Worm (Caenorhabditis elegans): Measurements from ENCODE around the gene msp-56.

msp-56 gene

ce11 chrIV:9802711-9803110 is 38.6 kb upstream of the msp-56 start, which contains the start of gene fat-3 (continued):
- TF ChIP-seq nhr-77 (tag; optimal IDR thresholded peaks at IDR 0.05) (no peak), fkh-4 (tag; optimal IDR thresholded peaks at IDR 0.05; ENCODE audit: borderline replicate concordance) (no peak), elt-2 (tag; optimal IDR thresholded peaks at IDR 0.05) (peak; percentile 71), hpl-2 (GFP tag; optimal IDR thresholded peaks at IDR 0.05) (no peak), unc-130 (tag; optimal IDR thresholded peaks at IDR 0.05) (no peak)

- peak; percentile 41 for TF ChIP-seq xbp-1 (tag; optimal IDR thresholded peaks at IDR 0.05)
- TF ChIP-seq elt-2 (tag; optimal IDR thresholded peaks at IDR 0.05), result peak; percentile 64
- TF ChIP-seq pqm-1 (tag; optimal IDR thresholded peaks at IDR 0.05), result no peak
- peak; percentile 32 for TF ChIP-seq swsn-7 (tag; optimal IDR thresholded peaks at IDR 0.05)
- TF ChIP-seq fkh-4 (tag; optimal IDR thresholded peaks at IDR 0.05; ENCODE audit: borderline replicate concordance), result no peak
- no peak for TF ChIP-seq hlh-4 (tag; optimal IDR thresholded peaks at IDR 0.05)
- TF ChIP-seq lin-35 (GFP tag; optimal IDR thresholded peaks at IDR 0.05), result peak in 1 of 2 experiments; percentile 70
- TF ChIP-seq nhr-76 (tag; optimal IDR thresholded peaks at IDR 0.05), result no peak
- TF ChIP-seq lin-39 (tag; optimal IDR thresholded peaks at IDR 0.05), result no peak
- TF ChIP-seq unc-62 (GFP tag; optimal IDR thresholded peaks at IDR 0.05), result no peak
- no peak for TF ChIP-seq nhr-28 (tag; optimal IDR thresholded peaks at IDR 0.05)
- TF ChIP-seq ces-1 (GFP tag; optimal IDR thresholded peaks at IDR 0.05), result no peak
- TF ChIP-seq hlh-17 (GFP tag; optimal IDR thresholded peaks at IDR 0.05; ENCODE audit: borderline replicate concordance), result no peak
- TF ChIP-seq efl-1 (optimal IDR thresholded peaks at IDR 0.05), result peak; percentile 39 to 54
- peak; percentile 34 to 94 for TF ChIP-seq efl-1 (GFP tag; optimal IDR thresholded peaks at IDR 0.05 in 1 of 2)
- no peak for TF ChIP-seq egl-27 (tag; optimal IDR thresholded peaks at IDR 0.05)
- peak; percentile 2 for TF ChIP-seq nhr-237 (tag; optimal IDR thresholded peaks at IDR 0.05)
- TF ChIP-seq ztf-11 (tag; optimal IDR thresholded peaks at IDR 0.05), result no peak
- TF ChIP-seq irx-1 (tag; optimal IDR thresholded peaks at IDR 0.05), result peak; percentile 17
- no peak for TF ChIP-seq Y116A8C.19 (tag; optimal IDR thresholded peaks at IDR 0.05; ENCODE audit: borderline replicate concordance)
- TF ChIP-seq snu-23 (GFP tag; optimal IDR thresholded peaks at IDR 0.05), result peak; percentile 82
- TF ChIP-seq unc-86 (tag; optimal IDR thresholded peaks at IDR 0.05), result no peak
- TF ChIP-seq nhr-71 (tag; optimal IDR thresholded peaks at IDR 0.05), result peak; percentile 82
- TF ChIP-seq mep-1 (tag; optimal IDR thresholded peaks at IDR 0.05), result peak; percentile 87
- no peak for TF ChIP-seq nhr-11 (tag; optimal IDR thresholded peaks at IDR 0.05)
- peak; percentile 85 for TF ChIP-seq lin-14 (GFP tag; optimal IDR thresholded peaks at IDR 0.05)
- peak in 1 of 2 experiments; percentile 47 for TF ChIP-seq mdl-1 (tag; optimal IDR thresholded peaks at IDR 0.05)
- no peak for TF ChIP-seq ceh-63 (GFP tag; optimal IDR thresholded peaks at IDR 0.05)
- TF ChIP-seq ztf-4 (tag; optimal IDR thresholded peaks at IDR 0.05), result peak; percentile 31
- TF ChIP-seq nhr-19 (GFP tag; conservative IDR thresholded peaks at IDR 0.05), result peak; percentile 67
- TF ChIP-seq fos-1 (tag; optimal IDR thresholded peaks at IDR 0.05), result peak; percentile 64
- no peak for TF ChIP-seq alr-1 (tag; optimal IDR thresholded peaks at IDR 0.05; ENCODE audit: borderline replicate concordance)
- no peak for TF ChIP-seq ceh-90 (tag; optimal IDR thresholded peaks at IDR 0.05)
- TF ChIP-seq C34B4.2 (tag; optimal IDR thresholded peaks at IDR 0.05), result no peak
- no peak for TF ChIP-seq isw-1 (GFP tag; IDR thresholded peaks at IDR 0.05)
- TF ChIP-seq F16B12.6 (tag; optimal IDR thresholded peaks at IDR 0.05), result no peak
- no peak for TF ChIP-seq fkh-10 (GFP tag; optimal IDR thresholded peaks at IDR 0.05)
- peak; percentile 29 for TF ChIP-seq dsc-1 (tag; optimal IDR thresholded peaks at IDR 0.05)
- TF ChIP-seq ama-1 (optimal IDR thresholded peaks at IDR 0.05), result no peak
- peak; percentile 69 for TF ChIP-seq blmp-1 (tag; optimal IDR thresholded peaks at IDR 0.05)
- peak; percentile 87 for TF ChIP-seq nhr-85 (tag)
- no peak for TF ChIP-seq vab-15 (tag; optimal IDR thresholded peaks at IDR 0.05)
- TF ChIP-seq elt-3 (tag; optimal IDR thresholded peaks at IDR 0.05), result peak in 3 of 6 experiments; percentile 5 to 56 (median 33)
- no peak for TF ChIP-seq hpl-2 (GFP tag; optimal IDR thresholded peaks at IDR 0.05)
- peak; percentile 15 for TF ChIP-seq lin-13 (GFP tag; optimal IDR thresholded peaks at IDR 0.05)
- TF ChIP-seq skn-1 (tag; optimal IDR thresholded peaks at IDR 0.05), result peak; percentile 18
- TF ChIP-seq nhr-77 (tag; optimal IDR thresholded peaks at IDR 0.05), result peak; percentile 38
- TF ChIP-seq fkh-8 (tag; optimal IDR thresholded peaks at IDR 0.05), result no peak
- TF ChIP-seq sox-4 (tag; optimal IDR thresholded peaks at IDR 0.05), result no peak
- TF ChIP-seq nhr-20 (tag; optimal IDR thresholded peaks at IDR 0.05), result peak; percentile 90
Observed at ce11 chrIV:9803544-9803943, 37.8 kb upstream of the msp-56 start.

Measured in whole organism, L1 larva.